Fruit fly (Drosophila melanogaster): ENCODE results near the gene DopEcR.

DopEcR gene

DNA sequence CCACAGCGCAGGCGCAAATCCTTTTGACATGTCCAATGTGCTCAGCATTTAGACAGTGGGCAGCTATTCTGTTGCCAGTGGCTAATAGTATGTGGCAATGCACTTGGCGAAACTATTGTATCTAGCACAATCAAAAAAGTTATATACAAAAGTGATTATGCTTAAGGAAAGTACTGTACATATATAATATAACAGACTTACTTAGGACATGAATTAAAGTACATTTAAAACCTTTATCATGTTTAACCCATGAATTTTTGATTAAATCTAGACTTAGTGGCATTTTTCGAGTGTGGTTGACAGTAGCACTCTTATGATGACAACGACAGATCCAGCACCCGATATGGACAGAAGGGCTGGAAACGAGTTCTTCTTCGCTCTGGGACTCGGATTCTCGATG, 2.9 kb upstream of the DopEcR start (continued):
- TF ChIP-seq CG10669 (GFP tag; optimal IDR thresholded peaks at IDR 0.05) (peak; percentile 92), fkh (GFP tag; optimal IDR thresholded peaks at IDR 0.05) (no peak), Sox15 (GFP tag; optimal IDR thresholded peaks at IDR 0.05) (no peak), Sox102F (GFP tag; optimal IDR thresholded peaks at IDR 0.05) (peak; percentile 29), CG4318 (GFP tag; optimal IDR thresholded peaks at IDR 0.05) (no peak), CG6276 (GFP tag; optimal IDR thresholded peaks at IDR 0.05) (no peak), CG7368 (GFP tag; optimal IDR thresholded peaks at IDR 0.05) (peak; percentile 67), Smox (GFP tag; optimal IDR thresholded peaks at IDR 0.05) (peak; percentile 33), net (GFP tag; optimal IDR thresholded peaks at IDR 0.05) (peak; percentile 10), CG1621 (tag; optimal IDR thresholded peaks at IDR 0.05) (peak; percentile 72), Eip75B (GFP tag; optimal IDR thresholded peaks at IDR 0.05) (peak; percentile 74), dac (GFP tag; optimal IDR thresholded peaks at IDR 0.05) (no peak)

DNA sequence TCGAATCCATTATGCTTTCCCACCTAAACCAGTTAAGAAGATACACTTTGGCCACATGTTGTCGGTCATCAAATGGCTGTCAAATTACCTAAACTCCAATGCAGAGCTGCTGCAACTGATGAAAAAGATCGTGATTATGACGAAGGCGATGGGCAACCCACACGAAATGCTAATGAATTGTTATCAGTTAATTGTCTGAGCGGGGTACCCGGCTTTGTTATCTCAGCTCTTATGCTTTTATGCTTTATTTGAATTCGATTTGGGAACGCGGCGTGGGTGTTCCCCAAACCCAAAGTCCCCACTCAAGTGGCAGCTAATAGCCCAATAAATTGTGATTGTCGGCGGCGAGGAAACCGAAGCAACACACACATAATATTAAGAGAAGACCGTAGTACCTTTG, 2.4 kb upstream of the DopEcR start:
- TF ChIP-seq Eip75B (GFP tag; optimal IDR thresholded peaks at IDR 0.05): no peak
- TF ChIP-seq CG10669 (GFP tag; optimal IDR thresholded peaks at IDR 0.05): no peak
- TF ChIP-seq CG11902 (GFP tag; optimal IDR thresholded peaks at IDR 0.05): no peak
- no peak for TF ChIP-seq topi (GFP tag; optimal IDR thresholded peaks at IDR 0.05)
- TF ChIP-seq Eip78C (GFP tag): no peak
- TF ChIP-seq achi (GFP tag; optimal IDR thresholded peaks at IDR 0.05): no peak
- no peak for TF ChIP-seq dac (GFP tag; optimal IDR thresholded peaks at IDR 0.05)
- TF ChIP-seq esn (GFP tag; optimal IDR thresholded peaks at IDR 0.05): no peak
- no peak for TF ChIP-seq CG6854 (GFP tag; optimal IDR thresholded peaks at IDR 0.05)
- TF ChIP-seq svp (GFP tag): no peak
- TF ChIP-seq CG6163 (GFP tag; IDR thresholded peaks at IDR 0.05): no peak
- no peak for TF ChIP-seq dsx (GFP tag; optimal IDR thresholded peaks at IDR 0.05; ENCODE audit: poor library complexity, severe bottlenecking)

DNA sequence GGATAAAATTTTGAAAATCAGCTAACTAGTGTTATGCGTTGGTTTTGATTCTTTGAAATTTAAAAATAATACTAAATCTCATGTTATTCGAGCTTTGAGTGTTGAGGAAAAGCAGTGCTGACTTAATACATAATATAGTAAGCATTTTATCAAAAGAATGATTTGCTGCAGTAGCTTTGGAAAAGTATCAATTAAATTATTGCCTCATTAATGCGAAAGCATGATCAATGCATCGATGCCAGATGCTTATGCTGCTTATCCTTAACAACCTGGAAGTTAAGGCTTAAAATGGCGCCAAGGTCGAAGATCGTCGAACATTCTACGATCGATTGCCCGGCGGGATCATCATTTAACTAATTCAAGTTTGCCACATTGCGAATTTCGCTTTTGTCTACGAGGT, 1.3 kb upstream of the DopEcR start, which contains the start of gene CG32240:
TSS of gene CG32240 (minus strand) at position 101 of the 400 bp plus-strand sequence.
- TF ChIP-seq CG11902 (GFP tag; optimal IDR thresholded peaks at IDR 0.05) (no peak), eg (GFP tag; IDR thresholded peaks at IDR 0.05) (no peak), CG8319 (GFP tag; optimal IDR thresholded peaks at IDR 0.05) (no peak), esn (GFP tag; optimal IDR thresholded peaks at IDR 0.05) (no peak), fd59A (GFP tag; optimal IDR thresholded peaks at IDR 0.05) (no peak), CG10631 (GFP tag; optimal IDR thresholded peaks at IDR 0.05) (no peak), CG9139 (GFP tag; optimal IDR thresholded peaks at IDR 0.05) (no peak), CG1621 (tag; optimal IDR thresholded peaks at IDR 0.05) (no peak), Blimp-1 (GFP tag; optimal IDR thresholded peaks at IDR 0.05) (no peak), Met (GFP tag; optimal IDR thresholded peaks at IDR 0.05) (no peak), Eip93F (GFP tag; optimal IDR thresholded peaks at IDR 0.05) (no peak), cyc (GFP tag; optimal IDR thresholded peaks at IDR 0.05) (no peak), Eip75B (GFP tag; optimal IDR thresholded peaks at IDR 0.05) (no peak), lz (GFP tag; optimal IDR thresholded peaks at IDR 0.05) (no peak), CG32006 (GFP tag; optimal IDR thresholded peaks at IDR 0.05) (no peak), CG7368 (GFP tag; optimal IDR thresholded peaks at IDR 0.05) (no peak), Sox14 (GFP tag; optimal IDR thresholded peaks at IDR 0.05) (no peak), CG3919 (GFP tag; optimal IDR thresholded peaks at IDR 0.05) (no peak), ss (GFP tag; optimal IDR thresholded peaks at IDR 0.05) (no peak)

DNA sequence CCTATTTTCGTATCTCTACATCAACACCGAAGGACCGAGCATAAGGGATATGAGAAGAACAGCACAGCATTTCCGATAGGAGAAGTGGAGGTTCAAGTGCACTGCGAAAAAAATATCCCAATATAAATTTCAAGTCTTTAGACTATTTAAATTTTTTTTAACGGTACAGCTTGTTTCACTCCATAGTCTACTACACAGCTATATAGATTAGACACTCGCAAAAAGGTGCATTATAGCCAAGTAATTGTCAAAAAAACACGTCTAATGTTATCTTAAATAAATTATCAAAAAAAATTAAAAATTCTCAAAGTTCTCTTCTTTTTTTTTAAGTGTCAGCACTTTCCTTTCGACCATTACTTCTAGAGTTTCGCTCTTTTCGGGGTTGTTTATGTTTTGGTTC, 1.3 kb downstream of the DopEcR start:
- TF ChIP-seq Ets21C (GFP tag; optimal IDR thresholded peaks at IDR 0.05): no peak
- TF ChIP-seq CG3032 (tag; optimal IDR thresholded peaks at IDR 0.05): peak; percentile 41
- TF ChIP-seq CG11294 (GFP tag; IDR thresholded peaks at IDR 0.05): no peak; the same call in 1 of the 2 replicates
- no peak for TF ChIP-seq CG7368 (GFP tag; optimal IDR thresholded peaks at IDR 0.05)
- peak; percentile 42 for TF ChIP-seq Smox (GFP tag; optimal IDR thresholded peaks at IDR 0.05)
- no peak for TF ChIP-seq Sox15 (GFP tag; optimal IDR thresholded peaks at IDR 0.05)
- TF ChIP-seq Ets96B (tag; optimal IDR thresholded peaks at IDR 0.05): peak; percentile 35
- peak; percentile 57 for TF ChIP-seq CG31627 (GFP tag; optimal IDR thresholded peaks at IDR 0.05)
- no peak for TF ChIP-seq esn (GFP tag; optimal IDR thresholded peaks at IDR 0.05)
- peak; percentile 34 for TF ChIP-seq CG6808 (GFP tag; optimal IDR thresholded peaks at IDR 0.05)
- peak; percentile 10 for TF ChIP-seq vri (GFP tag; optimal IDR thresholded peaks at IDR 0.05)
- peak; percentile 13 for TF ChIP-seq CG10631 (GFP tag; optimal IDR thresholded peaks at IDR 0.05)
- TF ChIP-seq Hr39 (GFP tag; optimal IDR thresholded peaks at IDR 0.05): peak; percentile 43
- TF ChIP-seq Lpt (GFP tag; optimal IDR thresholded peaks at IDR 0.05): no peak
- peak; percentile 32 for TF ChIP-seq Eip75B (GFP tag; optimal IDR thresholded peaks at IDR 0.05)
- no peak for TF ChIP-seq CG11902 (GFP tag; optimal IDR thresholded peaks at IDR 0.05)
- peak; percentile 61 for TF ChIP-seq achi (GFP tag; optimal IDR thresholded peaks at IDR 0.05)
- peak; percentile 40; the same call in 1 of the 2 replicates for TF ChIP-seq CG15336 (GFP tag; IDR thresholded peaks at IDR 0.05)
- peak; percentile 36 for TF ChIP-seq CG10669 (GFP tag; optimal IDR thresholded peaks at IDR 0.05)
- TF ChIP-seq svp (GFP tag): peak; percentile 69
- no peak for TF ChIP-seq CG6854 (GFP tag; optimal IDR thresholded peaks at IDR 0.05)
- TF ChIP-seq CG1621 (tag; optimal IDR thresholded peaks at IDR 0.05): peak; percentile 4
- TF ChIP-seq CG8319 (GFP tag; optimal IDR thresholded peaks at IDR 0.05): no peak

Data from whole organism, prepupa.